Worm (Caenorhabditis elegans) whole organism, mixed stage, embryonic: ENCODE results near the gene T05C12.4.

Experiments used
- ceh-39 ChIP-seq: fragments of 150-350 bp; optimal IDR thresholded peaks from 2 replicates; lab custom pipeline; 2014; ENCODE audit warnings: missing biosample characterization, missing genetic modification characterization
- nhr-2 ChIP-seq: fragments of 150-350 bp; optimal IDR thresholded peaks from 2 replicates; lab custom pipeline; 2014; ENCODE audit warnings: missing biosample characterization, missing genetic modification characterization
- nhr-237 ChIP-seq: fragments of 150-350 bp; optimal IDR thresholded peaks from 2 replicates; lab custom pipeline; 2014; ENCODE audit warnings: missing biosample characterization, missing genetic modification characterization
- unc-62 ChIP-seq: fragments of 150-350 bp; optimal IDR thresholded peaks from 2 replicates; lab custom pipeline; 2014; ENCODE audit warnings: missing biosample characterization, missing genetic modification reagents, missing genetic modification characterization

DNA sequence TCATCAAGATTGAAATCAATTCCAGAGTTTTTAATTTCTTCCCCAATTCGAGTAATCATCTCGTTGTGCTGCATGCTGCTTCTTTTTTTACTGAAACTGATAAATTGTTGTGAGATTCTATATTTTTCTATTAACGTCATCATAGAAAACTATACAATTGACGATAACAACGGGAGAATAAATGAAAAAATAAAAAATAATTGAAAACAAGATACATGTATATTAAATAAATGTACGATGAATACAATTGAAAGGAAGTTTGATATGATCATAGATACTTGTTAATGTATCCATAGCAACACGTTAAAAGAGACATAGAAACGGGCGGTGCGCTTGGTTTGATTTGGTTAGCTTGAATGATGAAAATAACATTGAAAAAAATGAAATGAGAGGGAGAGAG lies 10.3 kb upstream of the T05C12.4 start, which contains the start of gene T05C12.8:
- TF ChIP-seq nhr-237 (tag; lab: Kevin White, UChicago) = no peak
- no peak for TF ChIP-seq unc-62
- no peak for TF ChIP-seq ceh-39
- TF ChIP-seq nhr-2 (tag; lab: Kevin White, UChicago) = no peak
